Worm (Caenorhabditis elegans) whole organism, young adult: Measurements from ENCODE around the gene ccch-2.

ENCODE experiments used
- Y53G8AR.9 ChIP-seq: fragments of 200-800 bp; sonication (Bioruptor generic); conservative IDR thresholded peaks from 2 replicates; pipeline ENCODE4 v1.3.6; 2022; ENCODE audit warnings: missing genetic modification reagents, missing genetic modification characterization, missing compliant biosample characterization
- ama-1 ChIP-seq, 3 experiments: fragments of 150-350 bp in 1 of 3; sonication (generic microtip) in 2 of 3; optimal IDR thresholded peaks; 2 replicates each; lab custom pipeline; 2014 to 2018; ENCODE audit warnings: missing biosample characterization in 2 of 3, missing genetic modification characterization in 2 of 3, missing genetic modification reagents in 2 of 3
- dpff-1 ChIP-seq: sonication (generic microtip); optimal IDR thresholded peaks from 2 replicates; lab custom pipeline; 2017; ENCODE audit warnings: mild to moderate bottlenecking, missing genetic modification characterization, missing compliant biosample characterization
- hsf-1 ChIP-seq: fragments of 200-800 bp; sonication (Bioruptor generic); IDR thresholded peaks from 2 replicates; pipeline ENCODE4 v1.3.6; 2022; ENCODE audit warnings: missing genetic modification reagents, missing genetic modification characterization, missing compliant biosample characterization
- let-607 ChIP-seq, 2 experiments: fragments of 200-800 bp in 1 of 2; sonication (Bioruptor generic) in 1 of 2; sonication (generic microtip) in 1 of 2; optimal IDR thresholded peaks; 2 replicates each; lab custom pipeline; 2016 to 2018; ENCODE audit warnings: mild to moderate bottlenecking in 2 of 2, missing compliant biosample characterization in 2 of 2, missing genetic modification characterization in 2 of 2, moderate library complexity in 2 of 2, missing genotype in 1 of 2
- nhr-27 ChIP-seq: fragments of 200-800 bp; sonication (Bioruptor generic); optimal IDR thresholded peaks from 2 replicates; lab custom pipeline; 2018; ENCODE audit warnings: mild to moderate bottlenecking, missing genetic modification characterization, moderate library complexity, missing compliant biosample characterization
- nhr-90 ChIP-seq: sonication (generic microtip); optimal IDR thresholded peaks from 2 replicates; lab custom pipeline; 2016; ENCODE audit warnings: missing genotype, mild to moderate bottlenecking, missing genetic modification characterization, missing compliant biosample characterization
- snpc-3.4 ChIP-seq: sonication (generic microtip); optimal IDR thresholded peaks from 2 replicates; lab custom pipeline; 2017; ENCODE audit warnings: missing genetic modification characterization, mild to moderate bottlenecking, missing compliant biosample characterization, antibody characterized with exemption, moderate library complexity, missing genotype, missing genetic modification reagents
- unc-62 ChIP-seq: fragments of 150-350 bp; optimal IDR thresholded peaks from 2 replicates; lab custom pipeline; 2014; ENCODE audit warnings: missing biosample characterization, missing genetic modification reagents, missing genetic modification characterization
- ztf-6 ChIP-seq: fragments of 200-800 bp; sonication (Bioruptor generic); IDR thresholded peaks from 2 replicates; pipeline ENCODE4 v1.3.6; 2022; ENCODE audit warnings: missing genetic modification reagents, missing genetic modification characterization, missing compliant biosample characterization

ce11 chrIV:16328519-16328918, 50.5 kb downstream of the ccch-2 start, which contains the start of gene K03D3.2:
- TF ChIP-seq dpff-1 (no peak), ama-1 (optimal IDR thresholded peaks at IDR 0.05; lab: Kevin White, UChicago) (no peak), ama-1 (GFP tag; optimal IDR thresholded peaks at IDR 0.05; lab: Kevin White, UChicago) (no peak), snpc-3.4 (tag; lab: Kevin White, UChicago) (no peak), nhr-27 (tag; lab: Kevin White, UChicago) (no peak), nhr-90 (tag; lab: Kevin White, UChicago) (no peak), hsf-1 (GFP tag; lab: Robert Waterston, UW) (no peak), Y53G8AR.9 (no peak), let-607 (tag; optimal IDR thresholded peaks at IDR 0.05; lab: Kevin White, UChicago) (no peak), ztf-6 (GFP tag; lab: Robert Waterston, UW) (no peak), unc-62 (GFP tag; lab: Kevin White, UChicago) (no peak)
